Fruit fly (Drosophila melanogaster): ENCODE data around the gene bdl.
A peak's percentile ranks its signal among the peaks of the same experiment; 100 is the strongest.

bdl gene

dm6 chr2L:4286014-4286527, 38.3 kb upstream of the bdl start (continued):
- peak; percentile 60 for TF ChIP-seq ftz-f1 (GFP tag; optimal IDR thresholded peaks at IDR 0.05)
- no peak for TF ChIP-seq TFAM (GFP tag; optimal IDR thresholded peaks at IDR 0.05)
- TF ChIP-seq pfk (GFP tag; optimal IDR thresholded peaks at IDR 0.05), result no peak
- TF ChIP-seq CG2202 (tag; optimal IDR thresholded peaks at IDR 0.05), result no peak
- no peak for TF ChIP-seq Chrac-16 (GFP tag; optimal IDR thresholded peaks at IDR 0.05)
- TF ChIP-seq CG10321 (GFP tag; IDR thresholded peaks at IDR 0.05), result no peak
- peak; percentile 63 for TF ChIP-seq CG10979 (tag; optimal IDR thresholded peaks at IDR 0.05)
- TF ChIP-seq ERR (GFP tag; optimal IDR thresholded peaks at IDR 0.05), result no peak
- no peak for TF ChIP-seq Taf1 (GFP tag; IDR thresholded peaks at IDR 0.05)
- no peak for TF ChIP-seq Awh (GFP tag; IDR thresholded peaks at IDR 0.05)
- TF ChIP-seq NfI (GFP tag; optimal IDR thresholded peaks at IDR 0.05), result no peak
- no peak for TF ChIP-seq PHDP (tag; optimal IDR thresholded peaks at IDR 0.05)
- TF ChIP-seq CG13775 (GFP tag; optimal IDR thresholded peaks at IDR 0.05), result no peak
- TF ChIP-seq gsb-n (tag; optimal IDR thresholded peaks at IDR 0.05), result no peak
- TF ChIP-seq Fer1 (GFP tag; optimal IDR thresholded peaks at IDR 0.05), result no peak
- TF ChIP-seq CG4820 (GFP tag; optimal IDR thresholded peaks at IDR 0.05), result peak; percentile 39
- peak; percentile 21 for TF ChIP-seq lilli (GFP tag; optimal IDR thresholded peaks at IDR 0.05)
- peak; percentile 61 for TF ChIP-seq CG2712 (tag; optimal IDR thresholded peaks at IDR 0.05)
- TF ChIP-seq tll (GFP tag; optimal IDR thresholded peaks at IDR 0.05), result no peak
- TF ChIP-seq knrl (GFP tag; IDR thresholded peaks at IDR 0.05; ENCODE audit: partially characterized antibody), result no peak
- TF ChIP-seq CG3847 (GFP tag; IDR thresholded peaks at IDR 0.05), result no peak
- peak; percentile 23; the same call in 1 of the 2 replicates for TF ChIP-seq Ptx1 (GFP tag; IDR thresholded peaks at IDR 0.05)
- no peak for TF ChIP-seq Xbp1 (GFP tag; optimal IDR thresholded peaks at IDR 0.05)
- TF ChIP-seq ranshi (GFP tag; IDR thresholded peaks at IDR 0.05), result no peak
- no peak for TF ChIP-seq da (GFP tag; optimal IDR thresholded peaks at IDR 0.05)
- no peak for TF ChIP-seq C15 (GFP tag; IDR thresholded peaks at IDR 0.05)
- no peak for TF ChIP-seq fd64A (GFP tag; optimal IDR thresholded peaks at IDR 0.05)
- TF ChIP-seq peb (GFP tag; IDR thresholded peaks at IDR 0.05), result no peak
- TF ChIP-seq emc (GFP tag; optimal IDR thresholded peaks at IDR 0.05), result no peak
- no peak for TF ChIP-seq Deaf1 (tag; optimal IDR thresholded peaks at IDR 0.05)
- peak; percentile 9 for TF ChIP-seq Nf-YB (GFP tag; optimal IDR thresholded peaks at IDR 0.05)
- TF ChIP-seq Tbp (GFP tag; optimal IDR thresholded peaks at IDR 0.05), result no peak
- TF ChIP-seq CG4707 (GFP tag; optimal IDR thresholded peaks at IDR 0.05), result no peak
- TF ChIP-seq wek (GFP tag; optimal IDR thresholded peaks at IDR 0.05), result no peak
- no peak for TF ChIP-seq dimm (GFP tag; IDR thresholded peaks at IDR 0.05)
- no peak for TF ChIP-seq ro (GFP tag; IDR thresholded peaks at IDR 0.05)
- peak; percentile 13 for TF ChIP-seq CG8924 (tag; optimal IDR thresholded peaks at IDR 0.05)
- no peak for TF ChIP-seq CG33213 (GFP tag; optimal IDR thresholded peaks at IDR 0.05)
- TF ChIP-seq CG7928 (GFP tag; optimal IDR thresholded peaks at IDR 0.05), result no peak
- peak; percentile 32 for TF ChIP-seq grau (tag; optimal IDR thresholded peaks at IDR 0.05)
- no peak for TF ChIP-seq ind (GFP tag; optimal IDR thresholded peaks at IDR 0.05)
- TF ChIP-seq CG18764 (GFP tag; optimal IDR thresholded peaks at IDR 0.05), result no peak
- peak; percentile 16 for TF ChIP-seq CG4424 (GFP tag; optimal IDR thresholded peaks at IDR 0.05)
- peak; percentile 12 for TF ChIP-seq CG1233 (GFP tag; optimal IDR thresholded peaks at IDR 0.05)
- TF ChIP-seq Antp (GFP tag; optimal IDR thresholded peaks at IDR 0.05), result no peak
- no peak for TF ChIP-seq ssp (GFP tag; IDR thresholded peaks at IDR 0.05)
- TF ChIP-seq ase (GFP tag; IDR thresholded peaks at IDR 0.05), result no peak
- TF ChIP-seq row (GFP tag; IDR thresholded peaks at IDR 0.05), result peak; percentile 49
- TF ChIP-seq exex (tag; optimal IDR thresholded peaks at IDR 0.05), result peak; percentile 6
- TF ChIP-seq Dip3 (GFP tag; optimal IDR thresholded peaks at IDR 0.05), result no peak
- no peak for TF ChIP-seq CG32767 (GFP tag; IDR thresholded peaks at IDR 0.05)
- no peak for TF ChIP-seq nau (GFP tag; optimal IDR thresholded peaks at IDR 0.05)

Measured in whole organism, embryonic.